Worm (Caenorhabditis elegans) whole organism, L4/young adult: ENCODE data around the gene gmpr-1.

Experiments
- W03F9.2 ChIP-seq: fragments of 150-350 bp; optimal IDR thresholded peaks from 2 replicates; lab custom pipeline; 2014; ENCODE audit warnings: missing biosample characterization, missing genetic modification characterization
- dao-5 ChIP-seq: sonication (generic microtip); optimal IDR thresholded peaks from 2 replicates; lab custom pipeline; 2016; ENCODE audit warnings: missing genotype, missing genetic modification characterization, moderate library complexity, missing compliant biosample characterization
- him-1 ChIP-seq: sonication (generic microtip); optimal IDR thresholded peaks from 2 replicates; lab custom pipeline; 2016; ENCODE audit warnings: missing genotype, missing genetic modification reagents, missing genetic modification characterization, missing compliant biosample characterization

DNA sequence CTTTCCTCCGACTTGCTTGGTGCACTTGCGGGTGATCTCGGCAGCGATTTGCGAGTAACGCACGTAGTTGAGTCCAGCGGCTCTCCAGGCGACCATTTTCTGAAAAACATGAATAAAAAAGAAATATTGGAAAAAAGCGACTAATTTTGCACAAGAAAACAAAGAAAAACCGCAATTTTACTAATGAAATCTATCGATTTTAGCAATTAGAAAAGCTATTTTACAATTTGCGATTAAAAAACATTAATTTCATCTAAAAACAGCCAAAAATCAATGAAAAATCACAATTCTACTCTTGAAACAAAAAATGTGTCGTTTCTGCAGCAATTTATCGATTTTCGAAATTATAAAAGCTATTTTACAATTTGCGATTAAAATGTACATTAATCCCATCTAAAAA is 24.9 kb downstream of the gmpr-1 start, which contains the start of gene hpo-18:
- TF ChIP-seq him-1 (tag; lab: Kevin White, UChicago) = no peak
- no peak for TF ChIP-seq dao-5 (tag; lab: Kevin White, UChicago)
- no peak for TF ChIP-seq W03F9.2
